Worm (Caenorhabditis elegans) whole organism, L3 larva: ENCODE measurements around the gene hpo-12.

Source experiments
- ZK546.5 ChIP-seq: sonication (generic microtip); optimal IDR thresholded peaks from 2 replicates; lab custom pipeline; 2017; ENCODE audit warnings: missing biosample characterization, missing genetic modification characterization
- aly-2 ChIP-seq: fragments of 150-350 bp; optimal IDR thresholded peaks from 2 replicates; lab custom pipeline; 2014; ENCODE audit warnings: missing biosample characterization, missing genetic modification characterization
- ceh-28 ChIP-seq: fragments of 150-350 bp; optimal IDR thresholded peaks from 2 replicates; lab custom pipeline; 2014; ENCODE audit warnings: missing biosample characterization, missing genetic modification reagents, missing genetic modification characterization
- ceh-82 ChIP-seq: fragments of 150-350 bp; optimal IDR thresholded peaks from 2 replicates; lab custom pipeline; 2014; ENCODE audit warnings: missing biosample characterization, missing genetic modification characterization
- ceh-9 ChIP-seq: sonication (generic microtip); optimal IDR thresholded peaks from 2 replicates; lab custom pipeline; 2018; ENCODE audit warnings: missing biosample characterization, missing genetic modification characterization
- daf-12 ChIP-seq: fragments of 150-350 bp; optimal IDR thresholded peaks from 2 replicates; lab custom pipeline; 2014; ENCODE audit warnings: missing biosample characterization, missing genetic modification reagents, missing genetic modification characterization
- egl-27 ChIP-seq: sonication (generic microtip); optimal IDR thresholded peaks from 4 replicates; lab custom pipeline; 2017; ENCODE audit warnings: missing biosample characterization, missing genetic modification reagents, missing genetic modification characterization
- egl-5 ChIP-seq: fragments of 150-350 bp; optimal IDR thresholded peaks from 2 replicates; lab custom pipeline; 2017; ENCODE audit warnings: missing biosample characterization, missing genetic modification reagents, missing genetic modification characterization, inconsistent platforms
- elt-2 ChIP-seq: sonication (generic microtip); optimal IDR thresholded peaks from 2 replicates; lab custom pipeline; 2016; ENCODE audit warnings: missing genetic modification reagents, mild to moderate bottlenecking, missing genetic modification characterization, missing compliant biosample characterization
- eor-1 ChIP-seq, 2 experiments: fragments of 150-350 bp; optimal IDR thresholded peaks; 2 replicates each; lab custom pipeline; 2014 to 2018; ENCODE audit warnings: missing biosample characterization in 2 of 2, missing genetic modification characterization in 2 of 2
- fkh-10 ChIP-seq: sonication (generic microtip); optimal IDR thresholded peaks from 2 replicates; lab custom pipeline; 2017; ENCODE audit warnings: missing biosample characterization, missing genetic modification reagents, missing genetic modification characterization
- fos-1 ChIP-seq: fragments of 150-350 bp; optimal IDR thresholded peaks from 2 replicates; lab custom pipeline; 2014; ENCODE audit warnings: missing biosample characterization, missing genetic modification characterization
- mml-1 ChIP-seq: fragments of 150-350 bp; sonication (generic microtip); optimal IDR thresholded peaks from 3 replicates; lab custom pipeline; 2014; ENCODE audit warnings: missing biosample characterization, missing genetic modification characterization
- nfya-1 ChIP-seq: sonication (generic microtip); optimal IDR thresholded peaks from 2 replicates; lab custom pipeline; 2017; ENCODE audit warnings: missing genetic modification characterization, mild to moderate bottlenecking, missing compliant biosample characterization, antibody characterized with exemption, moderate library complexity; ENCODE audit not compliant: insufficient read depth
- nhr-11 ChIP-seq: fragments of 150-350 bp; optimal IDR thresholded peaks from 2 replicates; lab custom pipeline; 2014; ENCODE audit warnings: missing biosample characterization, missing genetic modification characterization
- nhr-12 ChIP-seq: fragments of 150-350 bp; optimal IDR thresholded peaks from 2 replicates; lab custom pipeline; 2014; ENCODE audit warnings: missing biosample characterization, missing genetic modification characterization
- nhr-25 ChIP-seq: sonication (generic microtip); optimal IDR thresholded peaks from 2 replicates; lab custom pipeline; 2017; ENCODE audit warnings: missing biosample characterization, missing genetic modification characterization
- nhr-28 ChIP-seq: fragments of 150-350 bp; optimal IDR thresholded peaks from 2 replicates; lab custom pipeline; 2014; ENCODE audit warnings: missing biosample characterization, missing genetic modification characterization
- nhr-43 ChIP-seq: sonication (generic microtip); optimal IDR thresholded peaks from 2 replicates; lab custom pipeline; 2016; ENCODE audit warnings: mild to moderate bottlenecking, missing genetic modification characterization, missing compliant biosample characterization; ENCODE audit not compliant: poor library complexity, severe bottlenecking
- pha-4 ChIP-seq: fragments of 150-350 bp; optimal IDR thresholded peaks from 2 replicates; lab custom pipeline; 2014; ENCODE audit warnings: missing biosample characterization, missing genetic modification reagents, missing genetic modification characterization
- pqm-1 ChIP-seq: fragments of 150-350 bp; optimal IDR thresholded peaks from 2 replicates; lab custom pipeline; 2017; ENCODE audit warnings: missing biosample characterization, missing genetic modification characterization, inconsistent platforms
- skn-1 ChIP-seq: fragments of 150-350 bp; optimal IDR thresholded peaks from 2 replicates; lab custom pipeline; 2014; ENCODE audit warnings: missing biosample characterization, missing genetic modification characterization
- snpc-4 ChIP-seq: fragments of 150-350 bp; optimal IDR thresholded peaks from 2 replicates; lab custom pipeline; 2014; ENCODE audit warnings: missing biosample characterization, missing genetic modification characterization
- unc-39 ChIP-seq: sonication (generic microtip); optimal IDR thresholded peaks from 4 replicates; lab custom pipeline; 2017; ENCODE audit warnings: missing biosample characterization, missing genetic modification characterization
- zag-1 ChIP-seq: fragments of 150-350 bp; optimal IDR thresholded peaks from 2 replicates; lab custom pipeline; 2014; ENCODE audit warnings: missing biosample characterization, missing genetic modification characterization
- ztf-4 ChIP-seq: fragments of 150-350 bp; optimal IDR thresholded peaks from 2 replicates; lab custom pipeline; 2014; ENCODE audit warnings: missing biosample characterization, missing genetic modification characterization

The hpo-12 gene

ce11 chrIV:12290744-12291143 is 7.8 kb downstream of the hpo-12 start, which contains the start of gene C42C1.8:
Gene C42C1.8 (plus strand): TSS chrIV:12291044.
- no peak for TF ChIP-seq fkh-10 (GFP tag; lab: Kevin White, UChicago)

ce11 chrIV:12301161-12301560 is 18.2 kb downstream of the hpo-12 start, which contains the start of gene oac-59:
Gene oac-59 (minus strand): TSS chrIV:12301261.
- TF ChIP-seq skn-1 (tag; lab: Kevin White, UChicago) (no peak), zag-1 (no peak), eor-1 (tag; optimal IDR thresholded peaks at IDR 0.05; lab: Kevin White, UChicago) (no peak), nfya-1 (tag; lab: Kevin White, UChicago) (no peak), pha-4 (tag; lab: Kevin White, UChicago) (no peak), nhr-25 (no peak)

- TF ChIP-seq pqm-1 (peak; percentile 55), pha-4 (tag; lab: Kevin White, UChicago) (peak; percentile 16), elt-2 (tag; lab: Kevin White, UChicago) (peak; percentile 76), fos-1 (tag; lab: Kevin White, UChicago) (no peak)
- TF ChIP-seq, all 47 proteins: peak for 3
These were observed 19.9 kb downstream of the hpo-12 start for ce11 chrIV:12302885-12303284.

- TF ChIP-seq pqm-1 (no peak), elt-2 (tag; lab: Kevin White, UChicago) (peak; percentile 17)
- TF ChIP-seq, all 47 proteins: peak for 1
These were observed 21.8 kb downstream of the hpo-12 start for ce11 chrIV:12304750-12305149.

ce11 chrIV:12305956-12306355 is 23.0 kb downstream of the hpo-12 start:
- peak; percentile 78 for TF ChIP-seq pqm-1
- no peak for TF ChIP-seq ztf-4 (tag; lab: Kevin White, UChicago)
- peak; percentile 1 for TF ChIP-seq skn-1 (tag; lab: Kevin White, UChicago)
- peak; percentile 73 for TF ChIP-seq pha-4 (tag; lab: Kevin White, UChicago)
- peak; percentile 87 for TF ChIP-seq elt-2 (tag; lab: Kevin White, UChicago)
- TF ChIP-seq mml-1 (tag; lab: Kevin White, UChicago), result no peak
- TF ChIP-seq ceh-28 (tag; lab: Kevin White, UChicago), result no peak
- TF ChIP-seq nhr-11 (tag; lab: Kevin White, UChicago), result no peak

- TF ChIP-seq ZK546.5, result no peak
- TF ChIP-seq nhr-28 (tag; lab: Kevin White, UChicago), result no peak
- no peak for TF ChIP-seq zag-1
- no peak for TF ChIP-seq elt-2 (tag; lab: Kevin White, UChicago)
- TF ChIP-seq fos-1 (tag; lab: Kevin White, UChicago), result no peak
- TF ChIP-seq nhr-12 (tag; lab: Kevin White, UChicago), result no peak
- TF ChIP-seq pqm-1, result no peak
- no peak for TF ChIP-seq daf-12 (tag; lab: Kevin White, UChicago)
- TF ChIP-seq ztf-4 (tag; lab: Kevin White, UChicago), result no peak
- no peak for TF ChIP-seq nhr-25
- no peak for TF ChIP-seq ceh-9 (tag; lab: Kevin White, UChicago)
- TF ChIP-seq eor-1 (tag; optimal IDR thresholded peaks at IDR 0.05; lab: Kevin White, UChicago), result no peak
These were observed 24.7 kb downstream of the hpo-12 start, which contains the start of gene oac-57 for ce11 chrIV:12307720-12308119. Gene oac-57 (minus strand): TSS chrIV:12307820.

ce11 chrIV:12311597-12311996 is 28.6 kb downstream of the hpo-12 start, which contains the start of gene oac-58:
Gene oac-58 (minus strand): TSS chrIV:12311697.
- TF ChIP-seq fos-1 (tag; lab: Kevin White, UChicago), result no peak
- no peak for TF ChIP-seq nhr-43 (tag; lab: Kevin White, UChicago)
- TF ChIP-seq snpc-4 (tag; lab: Kevin White, UChicago), result no peak
- TF ChIP-seq egl-27 (tag; lab: Kevin White, UChicago), result no peak
- TF ChIP-seq zag-1, result no peak
- TF ChIP-seq nhr-12 (tag; lab: Kevin White, UChicago), result no peak
- no peak for TF ChIP-seq ceh-82
- TF ChIP-seq nfya-1 (tag; lab: Kevin White, UChicago), result no peak
- no peak for TF ChIP-seq unc-39 (tag; lab: Kevin White, UChicago)
- no peak for TF ChIP-seq aly-2
- TF ChIP-seq pha-4 (tag; lab: Kevin White, UChicago), result no peak
- no peak for TF ChIP-seq egl-5 (tag; lab: Kevin White, UChicago)
- no peak for TF ChIP-seq ztf-4 (tag; lab: Kevin White, UChicago)
- no peak for TF ChIP-seq nhr-28 (tag; lab: Kevin White, UChicago)
